Fruit fly (Drosophila melanogaster) whole organism, pupa: ENCODE data around the gene CG13068.

Experiments
- CG10348 ChIP-seq: fragments of 200-800 bp; sonication (Bioruptor generic); IDR thresholded peaks from 2 replicates; pipeline ENCODE4 v1.3.6; 2022; ENCODE audit warnings: missing biosample characterization, missing genetic modification characterization
- CG13204 ChIP-seq: fragments of 200-800 bp; sonication (Bioruptor generic); optimal IDR thresholded peaks from 2 replicates; lab custom pipeline; 2018; ENCODE audit warnings: missing biosample characterization, mild to moderate bottlenecking, missing genetic modification characterization, moderate library complexity
- CG15710 ChIP-seq: fragments of 200-800 bp; sonication (Bioruptor generic); optimal IDR thresholded peaks from 2 replicates; lab custom pipeline; 2018; ENCODE audit warnings: missing biosample characterization, mild to moderate bottlenecking, missing genetic modification characterization, moderate library complexity
- CG34367 ChIP-seq: fragments of 200-800 bp; sonication (Bioruptor generic); optimal IDR thresholded peaks from 2 replicates; lab custom pipeline; 2018; ENCODE audit warnings: missing biosample characterization, mild to moderate bottlenecking, missing genetic modification characterization
- CG8159 ChIP-seq: fragments of 200-800 bp; sonication (Bioruptor generic); optimal IDR thresholded peaks from 3 replicates; lab custom pipeline; 2018; ENCODE audit warnings: missing biosample characterization, mild to moderate bottlenecking, missing genetic modification characterization, moderate library complexity
- CG8301 ChIP-seq: fragments of 200-800 bp; sonication (Bioruptor generic); optimal IDR thresholded peaks from 2 replicates; lab custom pipeline; 2018; ENCODE audit warnings: missing biosample characterization, mild to moderate bottlenecking, missing genetic modification characterization
- EcR ChIP-seq: fragments of 200-800 bp; sonication (Bioruptor generic); optimal IDR thresholded peaks from 3 replicates; lab custom pipeline; 2019; ENCODE audit warnings: missing biosample characterization, missing genetic modification characterization, mild to moderate bottlenecking, moderate library complexity, missing genetic modification reagents
- Ets98B ChIP-seq: fragments of 200-800 bp; sonication (Bioruptor generic); IDR thresholded peaks from 2 replicates; pipeline ENCODE4 v1.3.6; 2022; ENCODE audit warnings: missing biosample characterization, missing genetic modification characterization
- Pif1A ChIP-seq: fragments of 200-800 bp; sonication (Bioruptor generic); optimal IDR thresholded peaks from 3 replicates; lab custom pipeline; 2016; ENCODE audit warnings: missing biosample characterization, missing genetic modification characterization
- Pif1B ChIP-seq: fragments of 200-800 bp; sonication (Bioruptor generic); optimal IDR thresholded peaks from 3 replicates; lab custom pipeline; 2016; ENCODE audit warnings: missing biosample characterization, missing genetic modification characterization
- Snoo ChIP-seq: fragments of 200-800 bp; sonication (Bioruptor generic); optimal IDR thresholded peaks from 3 replicates; lab custom pipeline; 2017; ENCODE audit warnings: missing biosample characterization, mild to moderate bottlenecking, missing genetic modification characterization, inconsistent platforms
- fd96Ca ChIP-seq: fragments of 200-800 bp; sonication (Bioruptor generic); IDR thresholded peaks from 3 replicates; pipeline ENCODE4 v1.3.6; 2022; ENCODE audit warnings: missing biosample characterization, missing genetic modification characterization
- gl ChIP-seq: fragments of 200-800 bp; sonication (Bioruptor generic); optimal IDR thresholded peaks from 2 replicates; lab custom pipeline; 2018; ENCODE audit warnings: missing biosample characterization, mild to moderate bottlenecking, missing genetic modification characterization

dm6 chr3L:16231857-16232256, 37.3 kb upstream of the CG13068 start, which contains the start of the genes PDCD-5 and MED10:
- TF ChIP-seq Pif1A (GFP tag; lab: Kevin White, UChicago): no peak
- no peak for TF ChIP-seq gl
- TF ChIP-seq Ets98B: no peak
- no peak for TF ChIP-seq CG10348
- peak; percentile 12 for TF ChIP-seq CG15710 (tag; lab: Kevin White, UChicago)
- TF ChIP-seq fd96Ca (GFP tag; lab: Robert Waterston, UW): no peak
- peak; percentile 48 for TF ChIP-seq CG8159 (tag; lab: Kevin White, UChicago)
- TF ChIP-seq Snoo: peak; percentile 3
- TF ChIP-seq EcR (GFP tag; lab: Kevin White, UChicago): no peak
- no peak for TF ChIP-seq CG34367
- no peak for TF ChIP-seq CG13204 (GFP tag; lab: Kevin White, UChicago)
- TF ChIP-seq CG8301: no peak
- TF ChIP-seq Pif1B (GFP tag; lab: Kevin White, UChicago): no peak
